Fruit fly (Drosophila melanogaster) whole organism, embryonic: ENCODE measurements around the gene Hrd3.

Source experiments
- Bgb ChIP-seq: fragments of 200-800 bp; sonication (Bioruptor generic); IDR thresholded peaks from 2 replicates; pipeline ENCODE4 v1.3.6; 2022; ENCODE audit warnings: missing biosample characterization, missing genetic modification characterization; ENCODE audit not compliant: partially characterized antibody
- Blimp-1 ChIP-seq: fragments of 200-800 bp; sonication (Bioruptor generic); optimal IDR thresholded peaks from 3 replicates; lab custom pipeline; 2018; ENCODE audit warnings: missing biosample characterization, missing genetic modification characterization, mild to moderate bottlenecking, moderate library complexity, missing genetic modification reagents
- CG1024 ChIP-seq: fragments of 200-800 bp; sonication (Bioruptor generic); IDR thresholded peaks from 2 replicates; pipeline ENCODE4 v1.3.6; 2022; ENCODE audit warnings: missing biosample characterization, missing genetic modification characterization
- CG10654 ChIP-seq: fragments of 200-800 bp; sonication (Bioruptor generic); optimal IDR thresholded peaks from 2 replicates; lab custom pipeline; 2016; ENCODE audit warnings: missing biosample characterization, missing genetic modification characterization
- CG11085 ChIP-seq: fragments of 200-800 bp; sonication (Bioruptor generic); IDR thresholded peaks from 2 replicates; pipeline ENCODE4 v1.3.6; 2022; ENCODE audit warnings: missing biosample characterization, missing genetic modification characterization
- CG11247 ChIP-seq: fragments of 200-800 bp; sonication (Bioruptor generic); IDR thresholded peaks from 2 replicates; pipeline ENCODE4 v1.3.6; 2022; ENCODE audit warnings: missing biosample characterization, missing genetic modification characterization
- CG12219 ChIP-seq: fragments of 200-800 bp; sonication (Bioruptor generic); optimal IDR thresholded peaks from 3 replicates; lab custom pipeline; 2018; ENCODE audit warnings: missing biosample characterization, mild to moderate bottlenecking, missing genetic modification characterization
- CG12236 ChIP-seq: fragments of 200-800 bp; sonication (Bioruptor generic); optimal IDR thresholded peaks from 2 replicates; lab custom pipeline; 2016; ENCODE audit warnings: missing biosample characterization, missing genetic modification characterization
- CG13894 ChIP-seq: fragments of 200-800 bp; sonication (Bioruptor generic); optimal IDR thresholded peaks from 3 replicates; lab custom pipeline; 2018; ENCODE audit warnings: missing biosample characterization, mild to moderate bottlenecking, missing genetic modification characterization, moderate library complexity
- CG1602 ChIP-seq: fragments of 200-800 bp; sonication (Bioruptor generic); optimal IDR thresholded peaks from 3 replicates; lab custom pipeline; 2016; ENCODE audit warnings: missing biosample characterization, missing genetic modification characterization
- CG17361 ChIP-seq: fragments of 200-800 bp; sonication (Bioruptor generic); IDR thresholded peaks from 3 replicates; pipeline ENCODE4 v1.3.6; 2022; ENCODE audit warnings: missing biosample characterization, missing genetic modification characterization
- CG18262 ChIP-seq: fragments of 200-800 bp; optimal IDR thresholded peaks from 3 replicates; lab custom pipeline; 2019; ENCODE audit warnings: missing biosample characterization, mild to moderate bottlenecking, missing genetic modification characterization, moderate library complexity
- CG2199 ChIP-seq: fragments of 200-800 bp; sonication (Bioruptor generic); IDR thresholded peaks from 3 replicates; pipeline ENCODE4 v1.3.6; 2022; ENCODE audit warnings: missing biosample characterization, missing genetic modification characterization
- CG4854 ChIP-seq: fragments of 200-800 bp; sonication (Bioruptor generic); optimal IDR thresholded peaks from 2 replicates; lab custom pipeline; 2016; ENCODE audit warnings: missing biosample characterization, missing genetic modification characterization, inconsistent platforms
- CG6654 ChIP-seq: fragments of 200-800 bp; sonication (Bioruptor generic); optimal IDR thresholded peaks from 2 replicates; lab custom pipeline; 2017; ENCODE audit warnings: missing biosample characterization, mild to moderate bottlenecking, missing genetic modification characterization
- CG6683 ChIP-seq: fragments of 200-800 bp; sonication (Bioruptor generic); optimal IDR thresholded peaks from 2 replicates; lab custom pipeline; 2017; ENCODE audit warnings: missing biosample characterization, mild to moderate bottlenecking, missing genetic modification characterization, missing genetic modification reagents
- CG6765 ChIP-seq: fragments of 200-800 bp; sonication (Bioruptor generic); optimal IDR thresholded peaks from 3 replicates; lab custom pipeline; 2017; ENCODE audit warnings: missing biosample characterization, mild to moderate bottlenecking, missing genetic modification characterization
- CG7963 ChIP-seq: fragments of 200-800 bp; sonication (Bioruptor generic); IDR thresholded peaks from 3 replicates; pipeline ENCODE4 v1.3.6; 2022; ENCODE audit warnings: missing biosample characterization, missing genetic modification characterization; ENCODE audit not compliant: partially characterized antibody
- CG8924 ChIP-seq: fragments of 200-800 bp; optimal IDR thresholded peaks from 3 replicates; lab custom pipeline; 2019; ENCODE audit warnings: missing biosample characterization, mild to moderate bottlenecking, missing genetic modification characterization, moderate library complexity
- CG9932 ChIP-seq: fragments of 200-800 bp; sonication (Bioruptor generic); IDR thresholded peaks from 2 replicates; pipeline ENCODE4 v1.3.6; 2022; ENCODE audit warnings: missing biosample characterization, missing genetic modification characterization
- Dbx ChIP-seq: fragments of 200-800 bp; sonication (Bioruptor generic); IDR thresholded peaks from 3 replicates; pipeline ENCODE4 v1.3.6; 2022; ENCODE audit warnings: missing biosample characterization, missing genetic modification characterization
- Dll ChIP-seq: fragments of 200-800 bp; sonication (Bioruptor generic); IDR thresholded peaks from 4 replicates; pipeline ENCODE4 v1.3.6; 2022; ENCODE audit warnings: missing biosample characterization, missing genetic modification characterization; ENCODE audit not compliant: partially characterized antibody
- HLH3B ChIP-seq: fragments of 200-800 bp; sonication (Bioruptor generic); IDR thresholded peaks from 2 replicates; pipeline ENCODE4 v1.3.6; 2022; ENCODE audit warnings: missing biosample characterization, missing genetic modification characterization
- Hsf ChIP-seq: fragments of 200-800 bp; sonication (Bioruptor generic); optimal IDR thresholded peaks from 3 replicates; lab custom pipeline; 2016; ENCODE audit warnings: missing biosample characterization, missing genetic modification characterization
- MBD-R2 ChIP-seq: fragments of 200-800 bp; sonication (Bioruptor generic); IDR thresholded peaks from 2 replicates; pipeline ENCODE4 v1.3.6; 2022; ENCODE audit warnings: missing biosample characterization, missing genetic modification characterization
- NFAT ChIP-seq: fragments of 200-800 bp; sonication (Bioruptor generic); IDR thresholded peaks from 2 replicates; pipeline ENCODE4 v1.3.6; 2022; ENCODE audit warnings: missing biosample characterization, missing genetic modification characterization
- PHDP ChIP-seq: fragments of 200-800 bp; sonication (Bioruptor generic); optimal IDR thresholded peaks from 3 replicates; lab custom pipeline; 2018; ENCODE audit warnings: missing biosample characterization, mild to moderate bottlenecking, missing genetic modification characterization, moderate library complexity
- Pdp1 ChIP-seq, 2 experiments: fragments of 200-800 bp; sonication (Bioruptor generic); optimal IDR thresholded peaks; 3 replicates each; lab custom pipeline; 2016; ENCODE audit warnings: missing biosample characterization in 2 of 2, missing genetic modification characterization in 2 of 2, mild to moderate bottlenecking in 1 of 2, moderate library complexity in 1 of 2
- Sin3A ChIP-seq: fragments of >200 bp; optimal IDR thresholded peaks from 2 replicates; lab custom pipeline; 2018
- Six4 ChIP-seq: fragments of 200-800 bp; sonication (Bioruptor generic); optimal IDR thresholded peaks from 2 replicates; lab custom pipeline; 2016; ENCODE audit warnings: missing biosample characterization, missing genetic modification characterization
- Usf ChIP-seq: fragments of 200-800 bp; sonication (Bioruptor generic); optimal IDR thresholded peaks from 2 replicates; lab custom pipeline; 2017; ENCODE audit warnings: missing genotype, missing biosample characterization, missing genetic modification characterization
- ab ChIP-seq: fragments of 200-800 bp; sonication (Bioruptor generic); optimal IDR thresholded peaks from 2 replicates; lab custom pipeline; 2016; ENCODE audit warnings: missing biosample characterization, missing genetic modification characterization
- ase ChIP-seq: fragments of 200-800 bp; sonication (Bioruptor generic); IDR thresholded peaks from 3 replicates; pipeline ENCODE4 v1.3.6; 2022; ENCODE audit warnings: missing biosample characterization, missing genetic modification characterization
- cas ChIP-seq: fragments of 200-800 bp; sonication (Bioruptor generic); IDR thresholded peaks from 2 replicates; pipeline ENCODE4 v1.3.6; 2022; ENCODE audit warnings: missing biosample characterization, missing genetic modification characterization
- dan ChIP-seq: fragments of 200-800 bp; sonication (Bioruptor generic); IDR thresholded peaks from 2 replicates; pipeline ENCODE4 v1.3.6; 2022; ENCODE audit warnings: missing biosample characterization, missing genetic modification characterization
- dmrt11E ChIP-seq: fragments of 200-800 bp; sonication (Bioruptor generic); optimal IDR thresholded peaks from 3 replicates; lab custom pipeline; 2018; ENCODE audit warnings: missing biosample characterization, mild to moderate bottlenecking, missing genetic modification characterization, moderate library complexity
- esg ChIP-seq: fragments of 200-800 bp; sonication (Bioruptor generic); conservative IDR thresholded peaks from 2 replicates; pipeline ENCODE4 v1.3.6; 2022; ENCODE audit warnings: missing biosample characterization, missing genetic modification characterization
- gfzf ChIP-seq: fragments of 200-800 bp; sonication (Bioruptor generic); optimal IDR thresholded peaks from 2 replicates; lab custom pipeline; 2016; ENCODE audit warnings: missing biosample characterization, mild to moderate bottlenecking, missing genetic modification characterization, moderate library complexity
- grn ChIP-seq: fragments of 200-800 bp; sonication (Bioruptor generic); optimal IDR thresholded peaks from 3 replicates; lab custom pipeline; 2017; ENCODE audit warnings: missing biosample characterization, missing genetic modification characterization
- hth ChIP-seq: fragments of >200 bp; optimal IDR thresholded peaks from 2 replicates; lab custom pipeline; 2017; ENCODE audit warnings: inconsistent platforms
- jumu ChIP-seq: fragments of 200-800 bp; sonication (Bioruptor generic); optimal IDR thresholded peaks from 3 replicates; lab custom pipeline; 2016; ENCODE audit warnings: missing biosample characterization, missing genetic modification characterization
- kay ChIP-seq: fragments of 200-800 bp; sonication (Bioruptor generic); optimal IDR thresholded peaks from 2 replicates; lab custom pipeline; 2016; ENCODE audit warnings: missing biosample characterization, missing genetic modification characterization
- knrl ChIP-seq: fragments of 200-800 bp; sonication (Bioruptor generic); IDR thresholded peaks from 3 replicates; pipeline ENCODE4 v1.3.6; 2022; ENCODE audit warnings: missing biosample characterization, missing genetic modification characterization; ENCODE audit not compliant: partially characterized antibody
- nmo ChIP-seq: fragments of 200-800 bp; sonication (Bioruptor generic); optimal IDR thresholded peaks from 2 replicates; lab custom pipeline; 2018; ENCODE audit warnings: missing biosample characterization, mild to moderate bottlenecking, missing genetic modification characterization, moderate library complexity
- pzg ChIP-seq: fragments of 200-800 bp; sonication (Bioruptor generic); optimal IDR thresholded peaks from 3 replicates; lab custom pipeline; 2018; ENCODE audit warnings: missing biosample characterization, mild to moderate bottlenecking, missing genetic modification characterization, moderate library complexity
- salm ChIP-seq: fragments of 200-800 bp; sonication (Bioruptor generic); optimal IDR thresholded peaks from 2 replicates; lab custom pipeline; 2018; ENCODE audit warnings: missing biosample characterization, mild to moderate bottlenecking, missing genetic modification characterization
- sisA ChIP-seq: fragments of 200-800 bp; sonication (Bioruptor generic); IDR thresholded peaks from 2 replicates; pipeline ENCODE4 v1.3.6; 2022; ENCODE audit warnings: missing biosample characterization, missing genetic modification characterization
- vnd ChIP-seq: fragments of 200-800 bp; sonication (Bioruptor generic); IDR thresholded peaks from 3 replicates; pipeline ENCODE4 v1.3.6; 2022; ENCODE audit warnings: missing biosample characterization, missing genetic modification characterization; ENCODE audit not compliant: partially characterized antibody
- wdn ChIP-seq: fragments of 200-800 bp; sonication (Bioruptor generic); IDR thresholded peaks from 2 replicates; pipeline ENCODE4 v1.3.6; 2022; ENCODE audit warnings: missing biosample characterization, missing genetic modification characterization
- zen2 ChIP-seq: fragments of 200-800 bp; sonication (Bioruptor generic); IDR thresholded peaks from 3 replicates; pipeline ENCODE4 v1.3.6; 2022; ENCODE audit warnings: missing biosample characterization, missing genetic modification characterization; ENCODE audit not compliant: partially characterized antibody

The Hrd3 gene

dm6 chr3R:23723381-23724034 is 34.8 kb downstream of the Hrd3 start (continued):
- peak; percentile 14 for TF ChIP-seq CG12219 (GFP tag; lab: Kevin White, UChicago)
- no peak for TF ChIP-seq ab
- no peak for TF ChIP-seq pzg
- no peak for TF ChIP-seq NFAT
- TF ChIP-seq CG9932 (GFP tag; lab: Robert Waterston, UW), result 0 out of 2 replicates have a peak, but pooled peaks have one; percentile 5
- no peak for TF ChIP-seq knrl
- no peak for TF ChIP-seq CG17361 (GFP tag; lab: Robert Waterston, UW)
- peak; percentile 82; the same call in 1 of the 2 replicates for TF ChIP-seq HLH3B (GFP tag; lab: Robert Waterston, UW)
- TF ChIP-seq cas, result no peak
- TF ChIP-seq CG12236, result peak; percentile 45
- no peak for TF ChIP-seq wdn (GFP tag; lab: Robert Waterston, UW)
- TF ChIP-seq CG7963 (GFP tag; lab: Robert Waterston, UW), result no peak
- no peak for TF ChIP-seq Dll
- TF ChIP-seq dan (GFP tag; lab: Robert Waterston, UW), result no peak
- peak; percentile 77 for TF ChIP-seq CG1024 (GFP tag; lab: Robert Waterston, UW)
- TF ChIP-seq kay, result peak; percentile 41
- peak; percentile 19 for TF ChIP-seq PHDP (tag; lab: Kevin White, UChicago)
- TF ChIP-seq grn (GFP tag; lab: Kevin White, UChicago), result peak; percentile 71
- TF ChIP-seq CG13894 (tag; lab: Kevin White, UChicago), result no peak
- no peak for TF ChIP-seq gfzf (GFP tag; lab: Kevin White, UChicago)
- peak; percentile 7 for TF ChIP-seq jumu (GFP tag; lab: Kevin White, UChicago)
- no peak for TF ChIP-seq Hsf
- no peak for TF ChIP-seq dmrt11E (tag; lab: Kevin White, UChicago)
- peak; percentile 78 for TF ChIP-seq CG6683 (GFP tag; lab: Kevin White, UChicago)
- no peak for TF ChIP-seq CG11247
- TF ChIP-seq CG1602 (GFP tag; lab: Kevin White, UChicago), result no peak
- no peak for TF ChIP-seq Usf (GFP tag; lab: Kevin White, UChicago)
- no peak for TF ChIP-seq Sin3A (lab: Kevin White, UChicago)
- TF ChIP-seq Bgb (GFP tag; lab: Robert Waterston, UW), result peak; percentile 49; the same call in 1 of the 2 replicates
- no peak for TF ChIP-seq Six4 (GFP tag; lab: Kevin White, UChicago)
- TF ChIP-seq CG8924, result peak; percentile 39
- TF ChIP-seq zen2 (GFP tag; lab: Robert Waterston, UW), result no peak
- no peak for TF ChIP-seq hth (lab: Kevin White, UChicago)
- TF ChIP-seq ase (GFP tag; lab: Robert Waterston, UW), result peak; percentile 50; the same call in 1 of the 3 replicates
- peak; percentile 37 for TF ChIP-seq CG4854 (GFP tag; lab: Kevin White, UChicago)
- TF ChIP-seq esg, result no peak
- no peak for TF ChIP-seq MBD-R2 (GFP tag; lab: Robert Waterston, UW)
- peak; percentile 29 to 89 for TF ChIP-seq Pdp1 (GFP tag; optimal IDR thresholded peaks at IDR 0.05; lab: Kevin White, UChicago)
- peak; percentile 78; the same call in 2 of the 3 replicates for TF ChIP-seq Dbx
- no peak for TF ChIP-seq CG10654
- peak; percentile 75 for TF ChIP-seq Blimp-1
- no peak for TF ChIP-seq CG11085 (GFP tag; lab: Robert Waterston, UW)
- TF ChIP-seq CG2199 (GFP tag; lab: Robert Waterston, UW), result 0 out of 3 replicates have a peak, but pooled peaks have one; percentile 42
- TF ChIP-seq salm, result no peak
- no peak for TF ChIP-seq nmo
- TF ChIP-seq CG6765 (GFP tag; lab: Kevin White, UChicago), result peak; percentile 65
- no peak for TF ChIP-seq vnd (GFP tag; lab: Robert Waterston, UW)
- TF ChIP-seq sisA (GFP tag; lab: Robert Waterston, UW), result no peak
- no peak for TF ChIP-seq CG6654 (GFP tag; lab: Kevin White, UChicago)
- peak; percentile 9 for TF ChIP-seq CG18262
